Fruit fly (Drosophila melanogaster): ENCODE data around the gene Pfrx.
A peak's percentile ranks its signal among the peaks of the same experiment; 100 is the strongest.

Gene Pfrx

dm6 chrX:19505334-19506185 lies 10.3 kb downstream of the Pfrx start (continued):
- TF ChIP-seq luna (GFP tag; optimal IDR thresholded peaks at IDR 0.05) (no peak), CG8944 (GFP tag; optimal IDR thresholded peaks at IDR 0.05) (no peak), CG2712 (tag; optimal IDR thresholded peaks at IDR 0.05) (no peak), tx (GFP tag; optimal IDR thresholded peaks at IDR 0.05) (peak; percentile 8), B-H1 (GFP tag; IDR thresholded peaks at IDR 0.05) (no peak), mld (GFP tag; IDR thresholded peaks at IDR 0.05; ENCODE audit: partially characterized antibody) (peak; percentile 57; the same call in 1 of the 3 replicates), emc (GFP tag; optimal IDR thresholded peaks at IDR 0.05) (peak; percentile 22), Oaz (GFP tag; IDR thresholded peaks at IDR 0.05) (no peak), CG4730 (GFP tag; IDR thresholded peaks at IDR 0.05) (no peak), CG31441 (GFP tag; IDR thresholded peaks at IDR 0.05) (no peak), CG4404 (GFP tag; IDR thresholded peaks at IDR 0.05) (no peak), oc (tag; optimal IDR thresholded peaks at IDR 0.05) (no peak), CG4854 (GFP tag; optimal IDR thresholded peaks at IDR 0.05) (no peak), grau (tag; optimal IDR thresholded peaks at IDR 0.05) (no peak), C15 (GFP tag; IDR thresholded peaks at IDR 0.05) (no peak), CG9215 (GFP tag; IDR thresholded peaks at IDR 0.05) (peak; percentile 39), ewg (GFP tag; optimal IDR thresholded peaks at IDR 0.05) (no peak), CG16815 (GFP tag; optimal IDR thresholded peaks at IDR 0.05) (no peak), CG9609 (GFP tag; optimal IDR thresholded peaks at IDR 0.05) (peak; percentile 10), vvl (GFP tag; IDR thresholded peaks at IDR 0.05) (peak; percentile 67), Eip74EF (GFP tag; optimal IDR thresholded peaks at IDR 0.05) (no peak), pho (GFP tag; optimal IDR thresholded peaks at IDR 0.05) (peak; percentile 19), CG12769 (tag; optimal IDR thresholded peaks at IDR 0.05) (no peak), tap (tag; optimal IDR thresholded peaks at IDR 0.05) (no peak), CG2202 (tag; optimal IDR thresholded peaks at IDR 0.05) (no peak), dmrt99B (tag; optimal IDR thresholded peaks at IDR 0.05) (no peak), cato (GFP tag; optimal IDR thresholded peaks at IDR 0.05; ENCODE audit: borderline replicate concordance) (no peak), gsb-n (tag; optimal IDR thresholded peaks at IDR 0.05) (no peak), CTCF (GFP tag; optimal IDR thresholded peaks at IDR 0.05) (peak; percentile 29), CG13424 (tag; optimal IDR thresholded peaks at IDR 0.05) (peak; percentile 3), z (GFP tag; IDR thresholded peaks at IDR 0.05) (no peak), CG3726 (GFP tag; IDR thresholded peaks at IDR 0.05) (no peak), Dek (tag; optimal IDR thresholded peaks at IDR 0.05) (peak; percentile 21), lbe (GFP tag; optimal IDR thresholded peaks at IDR 0.05) (no peak), CG13775 (GFP tag; optimal IDR thresholded peaks at IDR 0.05) (peak; percentile 2), CG8281 (tag; optimal IDR thresholded peaks at IDR 0.05) (no peak), CG15269 (tag; optimal IDR thresholded peaks at IDR 0.05) (no peak), CG7372 (GFP tag; IDR thresholded peaks at IDR 0.05) (no peak), CG1832 (GFP tag; optimal IDR thresholded peaks at IDR 0.05) (no peak), peb (GFP tag; IDR thresholded peaks at IDR 0.05) (no peak), H2.0 (GFP tag; IDR thresholded peaks at IDR 0.05) (no peak), CG10565 (GFP tag; optimal IDR thresholded peaks at IDR 0.05) (no peak), salm (tag; optimal IDR thresholded peaks at IDR 0.05) (no peak), Stat92E (GFP tag; optimal IDR thresholded peaks at IDR 0.05) (peak in 1 of 3 experiments; percentile 5), CG33213 (GFP tag; optimal IDR thresholded peaks at IDR 0.05) (peak; percentile 1), ranshi (GFP tag; IDR thresholded peaks at IDR 0.05) (no peak), Med (GFP tag) (peak; percentile 91), Opbp (GFP tag; IDR thresholded peaks at IDR 0.05; ENCODE audit: partially characterized antibody) (peak; percentile 88), gcm2 (GFP tag; optimal IDR thresholded peaks at IDR 0.05) (no peak), CG10274 (GFP tag; optimal IDR thresholded peaks at IDR 0.05) (no peak)
